Worm (Caenorhabditis elegans): ENCODE data around the gene rnp-7.

DNA sequence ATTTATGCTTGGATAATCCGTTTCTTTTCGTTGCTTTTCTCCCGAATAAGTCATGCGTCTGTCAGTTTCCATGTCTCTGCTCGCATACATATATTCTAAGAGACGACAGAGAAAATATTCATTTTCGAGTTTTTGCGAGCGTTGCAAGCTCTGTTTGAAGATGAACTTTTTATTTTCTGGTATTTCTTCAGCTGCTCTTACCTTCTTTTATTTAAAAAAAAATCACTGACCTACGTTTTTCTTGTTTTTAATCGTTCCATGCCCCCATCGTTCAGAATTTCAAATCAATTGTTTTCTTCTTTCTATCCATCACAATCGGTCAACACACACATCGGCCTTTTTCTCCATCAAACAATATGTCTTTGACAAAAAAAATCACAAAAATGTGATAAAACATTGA, 49.5 kb upstream of the rnp-7 start:
- TF ChIP-seq aly-1 (tag; optimal IDR thresholded peaks at IDR 0.05), result no peak
- no peak for TF ChIP-seq hmg-4 (GFP tag; optimal IDR thresholded peaks at IDR 0.05)
- TF ChIP-seq F13C5.2 (tag; optimal IDR thresholded peaks at IDR 0.05), result no peak
- TF ChIP-seq ama-1 (optimal IDR thresholded peaks at IDR 0.05), result no peak
- TF ChIP-seq tbx-11 (GFP tag; IDR thresholded peaks at IDR 0.05), result no peak
- TF ChIP-seq B0310.2 (tag; optimal IDR thresholded peaks at IDR 0.05), result no peak
- TF ChIP-seq ceh-36 (tag; optimal IDR thresholded peaks at IDR 0.05), result no peak
- TF ChIP-seq scrt-1 (GFP tag; IDR thresholded peaks at IDR 0.05), result no peak
- TF ChIP-seq tra-4 (tag; optimal IDR thresholded peaks at IDR 0.05), result no peak
